Worm (Caenorhabditis elegans): ENCODE measurements around the gene C27F2.7.

Gene C27F2.7

DNA sequence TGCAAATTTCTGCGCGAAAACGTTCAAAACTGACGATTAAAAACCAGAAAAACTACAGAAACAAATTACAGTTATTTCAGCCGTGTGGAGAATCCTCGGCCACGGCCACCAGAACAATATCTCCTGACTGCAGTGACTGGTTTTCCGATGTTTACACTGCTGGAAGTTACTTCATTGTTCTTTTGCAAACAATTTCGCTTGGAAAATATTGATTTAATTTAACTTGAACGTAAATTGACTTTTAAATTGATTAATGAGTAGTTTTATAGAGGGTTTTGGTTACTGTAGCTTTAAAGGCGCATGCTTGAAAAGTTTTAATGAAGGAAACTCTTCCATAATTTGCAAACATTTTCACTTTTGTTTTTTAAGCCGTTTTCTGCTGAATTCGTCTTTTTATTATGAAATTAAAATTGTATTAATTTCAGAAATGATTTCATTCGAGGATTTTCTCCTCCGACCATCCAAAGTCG is 14.7 kb upstream of the C27F2.7 start, which contains the start of gene smcr-8:
Gene smcr-8, plus strand, starts transcription at position 420 of the 470 bp plus-strand sequence.
- TF ChIP-seq ama-1 (optimal IDR thresholded peaks at IDR 0.05) = no peak
- no peak for TF ChIP-seq ceh-19 (GFP tag; optimal IDR thresholded peaks at IDR 0.05)
- TF ChIP-seq sox-4 (tag; optimal IDR thresholded peaks at IDR 0.05) = no peak
- TF ChIP-seq ceh-2 (tag; optimal IDR thresholded peaks at IDR 0.05) = peak; percentile 24
- no peak for TF ChIP-seq odd-2 (tag; optimal IDR thresholded peaks at IDR 0.05)
- no peak for TF ChIP-seq elt-2 (tag; optimal IDR thresholded peaks at IDR 0.05)
- no peak for TF ChIP-seq T23F11.4 (GFP tag; optimal IDR thresholded peaks at IDR 0.05)
- TF ChIP-seq ets-4 (tag; optimal IDR thresholded peaks at IDR 0.05) = peak; percentile 73

DNA sequence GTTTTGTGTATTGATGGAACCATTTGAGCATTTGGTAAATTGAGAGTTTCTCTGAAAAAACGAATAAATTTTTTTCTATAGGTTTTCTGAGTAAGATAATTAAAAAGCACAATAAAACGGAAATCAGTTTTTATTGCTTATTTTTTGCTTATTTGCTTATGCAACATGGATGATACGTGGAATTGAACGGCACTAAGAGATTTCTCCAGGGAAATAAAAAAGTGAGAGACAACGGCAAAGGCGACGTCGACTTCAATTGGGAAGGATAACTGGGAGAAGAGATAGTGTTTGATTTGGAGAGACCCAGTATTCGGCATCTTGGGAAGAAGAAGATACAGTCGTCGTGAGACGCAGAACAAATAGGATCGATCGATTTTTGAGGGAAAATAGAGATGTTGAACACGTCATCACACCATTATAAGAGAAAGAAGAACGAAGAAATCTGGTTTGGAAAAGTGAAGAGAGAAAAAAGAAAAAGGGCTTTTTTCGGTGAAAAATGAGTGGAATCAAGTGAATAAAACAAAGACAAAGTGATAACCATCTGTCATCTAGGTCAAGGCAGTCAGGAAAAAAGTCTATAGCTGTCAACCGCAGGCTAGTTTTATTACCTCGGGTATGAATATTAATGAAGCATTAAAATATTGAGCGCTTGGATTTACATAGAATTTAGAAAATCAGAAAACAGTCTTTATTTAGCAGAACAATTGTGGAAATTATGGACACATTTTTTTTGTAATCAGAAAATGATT is 14.0 kb upstream of the C27F2.7 start, which contains the start of gene tmem-131:
Gene tmem-131, minus strand, starts transcription at position 51 of the 749 bp plus-strand sequence.
- TF ChIP-seq nfya-1 (tag; optimal IDR thresholded peaks at IDR 0.05) (peak; percentile 14), unc-3 (GFP tag; conservative IDR thresholded peaks at IDR 0.05) (no peak), unc-3 (tag; optimal IDR thresholded peaks at IDR 0.05) (no peak), ceh-45 (GFP tag; IDR thresholded peaks at IDR 0.05) (no peak), tbx-7 (tag; optimal IDR thresholded peaks at IDR 0.05) (no peak)

DNA sequence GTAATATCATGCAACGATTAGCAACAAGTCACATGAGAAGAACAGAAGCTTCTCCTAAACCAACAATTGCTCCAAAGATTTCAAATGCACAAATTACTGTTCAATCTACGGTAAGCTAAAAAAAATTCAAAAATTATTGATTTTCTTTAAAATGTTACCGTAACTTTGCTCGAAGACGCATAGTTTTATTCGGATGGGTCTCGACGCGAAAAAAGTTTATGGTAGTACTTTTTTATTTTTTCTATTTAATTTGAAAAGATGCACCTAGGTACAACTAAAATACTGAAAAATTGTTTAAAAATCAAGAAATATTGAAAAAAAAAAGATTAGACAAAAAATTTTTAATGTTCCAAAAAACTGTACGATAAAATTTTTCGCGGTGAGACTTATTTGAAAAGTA is 3.4 kb upstream of the C27F2.7 start:
- TF ChIP-seq ttx-3 (tag; optimal IDR thresholded peaks at IDR 0.05) = no peak
- TF ChIP-seq T23F11.4 (GFP tag; optimal IDR thresholded peaks at IDR 0.05) = no peak
- TF ChIP-seq zip-5 (tag; optimal IDR thresholded peaks at IDR 0.05) = no peak
- no peak for TF ChIP-seq ceh-24 (tag; optimal IDR thresholded peaks at IDR 0.05)

DNA sequence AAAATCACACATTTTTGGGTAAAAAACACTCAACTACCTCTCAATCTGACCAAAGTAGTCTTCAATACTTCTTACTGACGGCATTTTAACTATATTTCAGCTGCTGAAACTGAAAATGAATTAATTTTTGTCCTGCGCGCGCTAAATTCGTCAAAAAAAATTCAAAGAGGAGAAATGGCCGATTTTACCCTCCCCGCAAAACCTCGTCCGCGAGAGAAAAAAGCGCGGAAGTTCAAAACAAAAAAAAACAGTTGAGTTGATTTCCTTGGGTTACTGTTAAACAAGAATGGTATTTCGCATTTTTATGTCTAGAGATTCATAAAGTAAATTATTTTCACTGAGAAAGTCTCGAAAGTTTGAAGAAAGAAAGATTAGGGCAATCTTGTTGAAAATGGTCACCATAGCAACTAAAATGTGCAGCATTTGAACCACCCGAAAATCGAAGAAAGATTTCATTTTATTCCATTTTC is 2.5 kb upstream of the C27F2.7 start, which contains the start of the genes C27F2.10 and wdr-60:
Gene C27F2.10, minus strand, starts transcription at position 109 of the 470 bp plus-strand sequence.
Gene wdr-60, plus strand, starts transcription at position 420 of the 470 bp plus-strand sequence.
- no peak for TF ChIP-seq nhr-11 (tag; optimal IDR thresholded peaks at IDR 0.05)
- TF ChIP-seq elt-4 (tag; optimal IDR thresholded peaks at IDR 0.05) = no peak
- peak; percentile 18 for TF ChIP-seq ref-2 (tag; optimal IDR thresholded peaks at IDR 0.05)
- peak; percentile 59 for TF ChIP-seq tbx-2 (tag; optimal IDR thresholded peaks at IDR 0.05)
- TF ChIP-seq ceh-2 (tag; optimal IDR thresholded peaks at IDR 0.05) = peak; percentile 58
- TF ChIP-seq ets-4 (tag; optimal IDR thresholded peaks at IDR 0.05) = peak; percentile 94
- TF ChIP-seq sox-4 (tag; optimal IDR thresholded peaks at IDR 0.05) = no peak
- no peak for TF ChIP-seq elt-2 (tag; optimal IDR thresholded peaks at IDR 0.05)
- no peak for TF ChIP-seq odd-2 (tag; optimal IDR thresholded peaks at IDR 0.05)
- no peak for TF ChIP-seq ceh-48 (tag; optimal IDR thresholded peaks at IDR 0.05)
- TF ChIP-seq syd-9 (tag; optimal IDR thresholded peaks at IDR 0.05) = no peak
- TF ChIP-seq pax-1 (tag; optimal IDR thresholded peaks at IDR 0.05) = no peak
- no peak for TF ChIP-seq zip-5 (tag; optimal IDR thresholded peaks at IDR 0.05)
- no peak for TF ChIP-seq T23F11.4 (GFP tag; optimal IDR thresholded peaks at IDR 0.05)
- no peak for TF ChIP-seq pha-2 (tag; optimal IDR thresholded peaks at IDR 0.05)
- TF ChIP-seq rnt-1 (tag; optimal IDR thresholded peaks at IDR 0.05) = no peak
- TF ChIP-seq K02D7.2 (tag; optimal IDR thresholded peaks at IDR 0.05) = no peak
- TF ChIP-seq sdc-2 (tag; optimal IDR thresholded peaks at IDR 0.05) = no peak
- peak; percentile 83 for TF ChIP-seq C08G9.2 (tag; optimal IDR thresholded peaks at IDR 0.05)
- TF ChIP-seq pqm-1 (tag; optimal IDR thresholded peaks at IDR 0.05) = no peak
- TF ChIP-seq pha-4 (tag; optimal IDR thresholded peaks at IDR 0.05) = no peak
- TF ChIP-seq unc-55 (GFP tag; optimal IDR thresholded peaks at IDR 0.05) = no peak
- no peak for TF ChIP-seq nfya-1 (tag; optimal IDR thresholded peaks at IDR 0.05)
- no peak for TF ChIP-seq ceh-30 (tag; optimal IDR thresholded peaks at IDR 0.05)
- TF ChIP-seq tbx-7 (tag; optimal IDR thresholded peaks at IDR 0.05) = peak; percentile 63
- no peak for TF ChIP-seq lim-6 (tag; optimal IDR thresholded peaks at IDR 0.05)
- no peak for TF ChIP-seq madf-2 (tag; optimal IDR thresholded peaks at IDR 0.05)
- no peak for TF ChIP-seq ttx-3 (tag; optimal IDR thresholded peaks at IDR 0.05)
- no peak for TF ChIP-seq hlh-8 (tag; optimal IDR thresholded peaks at IDR 0.05)
- no peak for TF ChIP-seq pros-1 (tag; optimal IDR thresholded peaks at IDR 0.05)
- peak; percentile 68 for TF ChIP-seq ceh-31 (tag; optimal IDR thresholded peaks at IDR 0.05)
- TF ChIP-seq fkh-6 (tag; optimal IDR thresholded peaks at IDR 0.05) = no peak
- TF ChIP-seq ceh-14 (tag; optimal IDR thresholded peaks at IDR 0.05) = no peak
- TF ChIP-seq Y22D7AL.16 (tag; optimal IDR thresholded peaks at IDR 0.05) = no peak
- TF ChIP-seq mec-3 (tag; optimal IDR thresholded peaks at IDR 0.05; ENCODE audit: borderline replicate concordance) = peak; percentile 21
- no peak for TF ChIP-seq fkh-10 (GFP tag; optimal IDR thresholded peaks at IDR 0.05)

Measured in whole organism, late embryonic.